Worm (Caenorhabditis elegans) whole organism, young adult: Measurements from ENCODE around the gene daf-31.
A peak's percentile ranks its signal among the peaks of the same experiment; 100 is the strongest.

Experiments
- B0035.1 ChIP-seq: sonication (generic microtip); optimal IDR thresholded peaks from 2 replicates; lab custom pipeline; 2016; ENCODE audit warnings: missing genetic modification characterization, mild to moderate bottlenecking, missing compliant biosample characterization, missing genotype, missing genetic modification reagents
- B0261.1 ChIP-seq: sonication (generic microtip); optimal IDR thresholded peaks from 2 replicates; lab custom pipeline; 2016; ENCODE audit warnings: mild to moderate bottlenecking, missing genetic modification characterization, moderate library complexity, missing compliant biosample characterization
- B0336.3 ChIP-seq: fragments of 200-800 bp; sonication (Bioruptor generic); IDR thresholded peaks from 2 replicates; pipeline ENCODE4 v1.3.6; 2022; ENCODE audit warnings: missing genetic modification characterization, missing compliant biosample characterization
- C06A6.2 ChIP-seq: fragments of 200-800 bp; sonication (Bioruptor generic); conservative IDR thresholded peaks from 2 replicates; pipeline ENCODE4 v1.3.6; 2022; ENCODE audit warnings: missing genetic modification characterization, missing compliant biosample characterization
- F10E7.11 ChIP-seq: sonication (generic microtip); optimal IDR thresholded peaks from 2 replicates; lab custom pipeline; 2017; ENCODE audit warnings: mild to moderate bottlenecking, missing genetic modification characterization, moderate library complexity, missing compliant biosample characterization
- F49E8.2 ChIP-seq: sonication (generic microtip); optimal IDR thresholded peaks from 3 replicates; lab custom pipeline; 2017; ENCODE audit warnings: missing genetic modification characterization, mild to moderate bottlenecking, missing compliant biosample characterization, antibody characterized with exemption, moderate library complexity; ENCODE audit not compliant: insufficient read depth
- F57A8.1 ChIP-seq: fragments of 200-800 bp; sonication (Bioruptor generic); optimal IDR thresholded peaks from 2 replicates; lab custom pipeline; 2018; ENCODE audit warnings: mild to moderate bottlenecking, missing genetic modification characterization, moderate library complexity, missing compliant biosample characterization
- K12H6.12 ChIP-seq: fragments of 200-800 bp; sonication (Bioruptor generic); optimal IDR thresholded peaks from 2 replicates; lab custom pipeline; 2018; ENCODE audit warnings: mild to moderate bottlenecking, missing genetic modification characterization, missing compliant biosample characterization
- T07F8.4 ChIP-seq: sonication (generic microtip); optimal IDR thresholded peaks from 2 replicates; lab custom pipeline; 2016; ENCODE audit warnings: mild to moderate bottlenecking, missing genetic modification characterization, moderate library complexity, missing compliant biosample characterization
- Y53F4B.3 ChIP-seq: fragments of 200-800 bp; sonication (Bioruptor generic); IDR thresholded peaks from 2 replicates; pipeline ENCODE4 v1.3.6; 2022; ENCODE audit warnings: missing genetic modification reagents, missing genetic modification characterization, missing compliant biosample characterization
- Y53G8AR.9 ChIP-seq: fragments of 200-800 bp; sonication (Bioruptor generic); conservative IDR thresholded peaks from 2 replicates; pipeline ENCODE4 v1.3.6; 2022; ENCODE audit warnings: missing genetic modification reagents, missing genetic modification characterization, missing compliant biosample characterization
- akir-1 ChIP-seq: fragments of 200-800 bp; sonication (Bioruptor generic); optimal IDR thresholded peaks from 2 replicates; lab custom pipeline; 2018; ENCODE audit warnings: mild to moderate bottlenecking, missing genetic modification characterization, moderate library complexity, missing compliant biosample characterization
- aptf-2 ChIP-seq: fragments of 200-800 bp; sonication (Bioruptor generic); conservative IDR thresholded peaks from 2 replicates; pipeline ENCODE4 v1.3.6; 2022; ENCODE audit warnings: missing genetic modification reagents, missing genetic modification characterization, missing compliant biosample characterization
- aptf-3 ChIP-seq: fragments of 200-800 bp; sonication (Bioruptor generic); IDR thresholded peaks from 2 replicates; pipeline ENCODE4 v1.3.6; 2022; ENCODE audit warnings: missing genetic modification characterization, missing compliant biosample characterization
- atf-7 ChIP-seq: sonication (generic microtip); optimal IDR thresholded peaks from 2 replicates; lab custom pipeline; 2017; ENCODE audit warnings: mild to moderate bottlenecking, missing genetic modification characterization, missing compliant biosample characterization
- athp-1 ChIP-seq: sonication (generic microtip); optimal IDR thresholded peaks from 2 replicates; lab custom pipeline; 2017; ENCODE audit warnings: mild to moderate bottlenecking, missing genetic modification characterization, missing compliant biosample characterization
- ceh-100 ChIP-seq: fragments of 200-800 bp; sonication (Bioruptor generic); IDR thresholded peaks from 2 replicates; pipeline ENCODE4 v1.3.6; 2022; ENCODE audit warnings: missing genetic modification reagents, missing genetic modification characterization, missing compliant biosample characterization
- ceh-27 ChIP-seq: fragments of 200-800 bp; sonication (Bioruptor generic); optimal IDR thresholded peaks from 2 replicates; lab custom pipeline; 2018; ENCODE audit warnings: mild to moderate bottlenecking, missing genetic modification characterization, moderate library complexity, missing compliant biosample characterization
- ceh-58 ChIP-seq: fragments of 200-800 bp; sonication (Bioruptor generic); IDR thresholded peaks from 2 replicates; pipeline ENCODE4 v1.3.6; 2022; ENCODE audit warnings: missing genetic modification characterization, missing compliant biosample characterization
- dox-1 ChIP-seq: fragments of 200-800 bp; sonication (Bioruptor generic); IDR thresholded peaks from 2 replicates; pipeline ENCODE4 v1.3.6; 2022; ENCODE audit warnings: missing genetic modification reagents, missing genetic modification characterization, missing compliant biosample characterization
- dpl-1 ChIP-seq: fragments of 150-350 bp; optimal IDR thresholded peaks from 2 replicates; lab custom pipeline; 2014; ENCODE audit warnings: missing biosample characterization, missing genetic modification reagents, missing genetic modification characterization
- egl-18 ChIP-seq: fragments of 200-800 bp; sonication (Bioruptor generic); IDR thresholded peaks from 2 replicates; pipeline ENCODE4 v1.3.6; 2022; ENCODE audit warnings: missing genetic modification reagents, missing genetic modification characterization, missing compliant biosample characterization
- egrh-3 ChIP-seq: fragments of 200-800 bp; sonication (Bioruptor generic); IDR thresholded peaks from 2 replicates; pipeline ENCODE4 v1.3.6; 2022; ENCODE audit warnings: missing genetic modification reagents, missing genetic modification characterization, missing compliant biosample characterization
- him-1 ChIP-seq: sonication (generic microtip); optimal IDR thresholded peaks from 2 replicates; lab custom pipeline; 2016; ENCODE audit warnings: missing genotype, missing genetic modification reagents, missing genetic modification characterization, missing compliant biosample characterization
- hlh-26 ChIP-seq: fragments of 200-800 bp; sonication (Bioruptor generic); conservative IDR thresholded peaks from 2 replicates; pipeline ENCODE4 v1.3.6; 2022; ENCODE audit warnings: missing genetic modification reagents, missing genetic modification characterization, missing compliant biosample characterization
- hmg-1.2 ChIP-seq: fragments of 200-800 bp; sonication (Bioruptor generic); IDR thresholded peaks from 2 replicates; pipeline ENCODE4 v1.3.6; 2022; ENCODE audit warnings: missing genetic modification reagents, missing genetic modification characterization, missing compliant biosample characterization
- hrde-1 ChIP-seq: sonication (generic microtip); optimal IDR thresholded peaks from 2 replicates; lab custom pipeline; 2016; ENCODE audit warnings: missing genetic modification characterization, mild to moderate bottlenecking, missing compliant biosample characterization, moderate library complexity, missing genotype, missing genetic modification reagents, borderline replicate concordance
- hsf-1 ChIP-seq: fragments of 200-800 bp; sonication (Bioruptor generic); IDR thresholded peaks from 2 replicates; pipeline ENCODE4 v1.3.6; 2022; ENCODE audit warnings: missing genetic modification reagents, missing genetic modification characterization, missing compliant biosample characterization
- lag-1 ChIP-seq: fragments of 200-800 bp; sonication (Bioruptor generic); IDR thresholded peaks from 2 replicates; pipeline ENCODE4 v1.3.6; 2022; ENCODE audit warnings: missing genetic modification reagents, missing genetic modification characterization, missing compliant biosample characterization
- lin-54 ChIP-seq: fragments of 200-800 bp; sonication (Bioruptor generic); optimal IDR thresholded peaks from 2 replicates; lab custom pipeline; 2018; ENCODE audit warnings: mild to moderate bottlenecking, missing genetic modification characterization, missing compliant biosample characterization
- lsy-27 ChIP-seq: sonication (generic microtip); optimal IDR thresholded peaks from 2 replicates; lab custom pipeline; 2017; ENCODE audit warnings: missing genetic modification characterization, mild to moderate bottlenecking, missing compliant biosample characterization, antibody characterized with exemption, missing genotype, borderline replicate concordance; ENCODE audit not compliant: insufficient read depth
- madf-3 ChIP-seq: fragments of 200-800 bp; sonication (Bioruptor generic); IDR thresholded peaks from 2 replicates; pipeline ENCODE4 v1.3.6; 2022; ENCODE audit warnings: missing genetic modification reagents, missing genetic modification characterization, missing compliant biosample characterization
- madf-6 ChIP-seq: fragments of 200-800 bp; sonication (Bioruptor generic); IDR thresholded peaks from 2 replicates; pipeline ENCODE4 v1.3.6; 2022; ENCODE audit warnings: missing genetic modification reagents, missing genetic modification characterization, missing compliant biosample characterization
- mes-4 ChIP-seq: sonication (generic microtip); optimal IDR thresholded peaks from 2 replicates; lab custom pipeline; 2016; ENCODE audit warnings: missing genotype, missing genetic modification characterization, missing compliant biosample characterization
- nfyb-1 ChIP-seq: fragments of 200-800 bp; sonication (Bioruptor generic); IDR thresholded peaks from 2 replicates; pipeline ENCODE4 v1.3.6; 2022; ENCODE audit warnings: missing genetic modification reagents, missing genetic modification characterization, missing compliant biosample characterization
- nhr-120 ChIP-seq: fragments of 200-800 bp; sonication (Bioruptor generic); IDR thresholded peaks from 2 replicates; pipeline ENCODE4 v1.3.6; 2022; ENCODE audit warnings: missing genetic modification characterization, missing compliant biosample characterization
- nhr-80 ChIP-seq: sonication (generic microtip); optimal IDR thresholded peaks from 2 replicates; lab custom pipeline; 2016; ENCODE audit warnings: missing genetic modification characterization, missing compliant biosample characterization
- sea-2 ChIP-seq: fragments of 200-800 bp; sonication (Bioruptor generic); IDR thresholded peaks from 2 replicates; pipeline ENCODE4 v1.3.6; 2022; ENCODE audit warnings: missing genetic modification characterization, missing compliant biosample characterization
- snpc-1.1 ChIP-seq: sonication (generic microtip); optimal IDR thresholded peaks from 2 replicates; lab custom pipeline; 2017; ENCODE audit warnings: missing genetic modification characterization, mild to moderate bottlenecking, missing compliant biosample characterization, antibody characterized with exemption, moderate library complexity, missing genotype, missing genetic modification reagents; ENCODE audit not compliant: insufficient read depth
- somi-1 ChIP-seq: fragments of 200-800 bp; sonication (Bioruptor generic); optimal IDR thresholded peaks from 2 replicates; lab custom pipeline; 2018; ENCODE audit warnings: mild to moderate bottlenecking, missing genetic modification characterization, missing compliant biosample characterization
- zim-3 ChIP-seq: sonication (generic microtip); optimal IDR thresholded peaks from 2 replicates; lab custom pipeline; 2017; ENCODE audit warnings: mild to moderate bottlenecking, missing genetic modification characterization, moderate library complexity, missing compliant biosample characterization
- ztf-18 ChIP-seq: sonication (generic microtip); optimal IDR thresholded peaks from 2 replicates; lab custom pipeline; 2016; ENCODE audit warnings: missing genotype, mild to moderate bottlenecking, missing genetic modification characterization, missing compliant biosample characterization
- ztf-28 ChIP-seq: fragments of 200-800 bp; sonication (Bioruptor generic); IDR thresholded peaks from 2 replicates; pipeline ENCODE4 v1.3.6; 2022; ENCODE audit warnings: missing genetic modification reagents, missing genetic modification characterization, missing compliant biosample characterization

daf-31 gene

DNA sequence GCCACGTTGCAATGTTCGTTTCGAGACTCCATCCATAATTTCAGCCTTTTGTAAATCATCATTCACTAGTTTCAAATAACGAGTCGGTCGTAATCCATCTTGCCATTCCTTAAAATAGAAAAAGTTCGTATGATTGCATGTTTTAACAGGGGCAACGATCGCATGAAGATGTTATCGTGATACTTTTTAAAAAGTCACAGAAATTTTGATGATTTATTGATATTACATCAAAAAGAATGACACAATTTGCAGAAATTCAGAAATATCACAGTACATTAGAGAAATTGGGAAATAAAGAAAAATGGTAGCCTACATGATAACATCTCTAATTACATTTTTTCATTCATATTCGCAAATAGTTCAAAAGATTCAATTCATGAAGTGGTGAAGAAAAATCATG is 16.7 kb upstream of the daf-31 start:
- TF ChIP-seq hmg-1.2 (GFP tag; lab: Robert Waterston, UW) (no peak), aptf-2 (GFP tag; lab: Robert Waterston, UW) (no peak), F10E7.11 (no peak), C06A6.2 (GFP tag; lab: Robert Waterston, UW) (no peak), B0336.3 (GFP tag; lab: Robert Waterston, UW) (no peak), atf-7 (tag; lab: Kevin White, UChicago) (no peak), nfyb-1 (no peak), somi-1 (GFP tag; lab: Kevin White, UChicago) (no peak), nhr-120 (GFP tag; lab: Robert Waterston, UW) (no peak), Y53F4B.3 (GFP tag; lab: Robert Waterston, UW) (no peak), lag-1 (GFP tag; lab: Robert Waterston, UW) (no peak)

DNA sequence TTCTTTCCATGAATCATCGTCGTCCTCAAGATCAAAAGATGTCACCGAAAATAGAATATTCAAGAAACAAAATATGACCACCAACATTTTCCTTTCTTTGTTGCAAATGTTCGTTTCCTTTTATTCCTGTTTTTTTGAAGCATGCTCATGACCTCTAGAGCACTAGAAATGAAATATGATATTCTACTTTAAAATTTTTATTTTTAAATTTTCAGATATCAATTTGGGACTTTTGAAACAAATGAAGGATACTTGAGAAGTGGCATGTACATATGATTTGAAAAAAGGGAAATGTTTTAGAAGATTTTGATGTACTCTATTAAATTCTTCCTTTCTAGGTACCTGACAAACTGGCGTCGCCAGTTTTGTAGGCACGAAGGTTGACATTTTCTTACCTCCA is 14.8 kb upstream of the daf-31 start, which contains the start of gene K07H8.11:
K07H8.11 (minus strand) TSS at position 101 of the 400 bp plus-strand sequence.
- TF ChIP-seq K12H6.12 (no peak), Y53G8AR.9 (GFP tag; lab: Robert Waterston, UW) (no peak), ztf-28 (GFP tag; lab: Robert Waterston, UW) (no peak), lag-1 (GFP tag; lab: Robert Waterston, UW) (no peak)
- TF ChIP-seq, all 124 proteins: peak for 0

DNA sequence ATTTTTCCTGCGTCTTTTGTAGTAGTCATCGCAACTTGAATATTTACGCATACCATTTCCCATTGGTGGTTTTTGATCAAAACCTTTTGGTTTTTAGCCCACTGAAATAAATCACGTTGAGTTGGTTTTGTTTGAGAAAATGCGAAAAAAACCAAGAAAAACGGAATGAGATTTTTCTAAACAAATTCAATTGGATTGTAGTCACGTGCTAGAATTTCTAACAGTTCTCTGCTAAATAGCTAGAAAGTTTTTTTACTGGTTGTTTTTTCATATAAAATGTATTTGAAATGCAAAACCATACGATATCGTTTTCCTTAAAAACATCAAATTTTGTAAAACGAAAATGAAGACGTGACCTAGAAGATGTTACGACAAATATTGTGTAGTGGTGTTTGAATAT is 13.5 kb upstream of the daf-31 start, which contains the start of gene K07H8.12:
K07H8.12 (minus strand) TSS at position 101 of the 400 bp plus-strand sequence.
- no peak for TF ChIP-seq B0261.1
- TF ChIP-seq F57A8.1 (GFP tag; lab: Kevin White, UChicago): no peak
- no peak for TF ChIP-seq akir-1
- TF ChIP-seq ztf-18 (tag; lab: Kevin White, UChicago): no peak
- TF ChIP-seq ceh-27: no peak
- TF ChIP-seq dox-1 (GFP tag; lab: Robert Waterston, UW): no peak
- no peak for TF ChIP-seq sea-2 (GFP tag; lab: Robert Waterston, UW)
- TF ChIP-seq ceh-58 (GFP tag; lab: Robert Waterston, UW): no peak
- no peak for TF ChIP-seq madf-3 (GFP tag; lab: Robert Waterston, UW)
- TF ChIP-seq nfyb-1: no peak
- TF ChIP-seq ceh-100 (GFP tag; lab: Robert Waterston, UW): no peak
- TF ChIP-seq zim-3 (tag; lab: Kevin White, UChicago): no peak
- TF ChIP-seq dpl-1 (GFP tag; lab: Kevin White, UChicago): no peak
- no peak for TF ChIP-seq B0336.3 (GFP tag; lab: Robert Waterston, UW)
- no peak for TF ChIP-seq hrde-1
- no peak for TF ChIP-seq F49E8.2 (tag; lab: Kevin White, UChicago)

DNA sequence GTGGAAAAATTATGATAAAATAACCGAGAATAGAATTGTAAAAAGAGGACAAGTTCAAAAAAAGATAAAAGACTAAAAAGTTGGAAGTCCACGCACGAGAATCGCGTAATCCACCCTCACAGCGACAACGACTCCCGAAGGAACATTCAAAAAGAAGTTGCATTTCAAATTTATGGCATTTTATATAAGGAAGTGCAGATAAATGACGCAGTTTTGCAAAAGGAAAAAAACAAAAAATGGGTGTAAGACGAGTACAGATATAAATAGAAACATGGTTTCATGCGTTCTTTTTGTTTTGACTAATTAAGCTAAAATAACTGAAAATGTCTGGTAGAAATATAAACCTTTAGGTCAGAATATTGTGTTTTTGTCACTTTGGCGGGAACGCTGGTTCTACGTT is 6.9 kb upstream of the daf-31 start:
- TF ChIP-seq ztf-18 (tag; lab: Kevin White, UChicago) (no peak), nhr-120 (GFP tag; lab: Robert Waterston, UW) (no peak)
- TF ChIP-seq, all 124 proteins: peak for 0

DNA sequence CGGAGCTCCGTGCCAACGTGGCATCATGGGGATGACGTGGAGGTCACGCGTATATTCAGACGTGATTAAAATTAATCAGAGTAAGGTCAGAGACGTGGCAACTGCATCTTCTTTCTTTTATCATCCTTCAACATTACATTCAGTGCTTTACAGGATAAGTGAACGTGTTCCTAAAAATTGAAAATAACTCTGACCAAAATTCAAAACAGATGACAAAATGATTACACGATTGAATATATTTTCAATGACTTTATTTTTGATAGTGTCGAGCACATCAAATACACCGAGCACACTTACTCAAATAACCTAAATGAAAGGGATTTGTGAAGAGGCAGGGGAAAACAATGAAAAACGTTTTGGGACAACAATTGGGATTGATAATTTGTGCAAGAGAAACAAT is 3.7 kb upstream of the daf-31 start, which contains the start of gene K07H8.9:
K07H8.9 (minus strand) TSS at position 125 of the 400 bp plus-strand sequence.
- no peak for TF ChIP-seq T07F8.4 (tag; lab: Kevin White, UChicago)
- TF ChIP-seq mes-4: no peak
- TF ChIP-seq him-1 (tag; lab: Kevin White, UChicago): peak; percentile 31
- TF ChIP-seq madf-6 (GFP tag; lab: Robert Waterston, UW): no peak
- no peak for TF ChIP-seq athp-1 (tag; lab: Kevin White, UChicago)
- TF ChIP-seq lin-54: no peak
- TF ChIP-seq lsy-27 (tag; lab: Kevin White, UChicago): no peak
- TF ChIP-seq hlh-26 (GFP tag; lab: Robert Waterston, UW): no peak
- TF ChIP-seq aptf-3: no peak
- no peak for TF ChIP-seq nhr-80
- TF ChIP-seq egl-18: no peak
- no peak for TF ChIP-seq ztf-18 (tag; lab: Kevin White, UChicago)
- no peak for TF ChIP-seq B0035.1 (tag; lab: Kevin White, UChicago)
- TF ChIP-seq snpc-1.1 (tag; lab: Kevin White, UChicago): no peak
- TF ChIP-seq B0261.1: no peak
- peak; percentile 57; the same call in 1 of the 2 replicates for TF ChIP-seq hsf-1 (GFP tag; lab: Robert Waterston, UW)
- no peak for TF ChIP-seq egrh-3 (GFP tag; lab: Robert Waterston, UW)
